Fruit fly (Drosophila melanogaster): ENCODE results near the gene cu.

- TF ChIP-seq D1 (tag; optimal IDR thresholded peaks at IDR 0.05) (peak; percentile 99), Snoo (tag; optimal IDR thresholded peaks at IDR 0.05) (peak; percentile 99), CG32121 (GFP tag; IDR thresholded peaks at IDR 0.05) (peak; percentile 99)
Observed at dm6 chr3R:11196648-11197388, 574 bp upstream of the cu start.
